Fruit fly (Drosophila melanogaster) whole organism, pupa: ENCODE measurements around the gene CG32751.

Experiments used
- CG10348 ChIP-seq: fragments of 200-800 bp; sonication (Bioruptor generic); IDR thresholded peaks from 2 replicates; pipeline ENCODE4 v1.3.6; 2022; ENCODE audit warnings: missing biosample characterization, missing genetic modification characterization
- CG12605 ChIP-seq: fragments of 200-800 bp; sonication (Bioruptor generic); IDR thresholded peaks from 2 replicates; pipeline ENCODE4 v1.3.6; 2022; ENCODE audit warnings: missing biosample characterization, missing genetic modification characterization
- CG32121 ChIP-seq: fragments of 200-800 bp; sonication (Bioruptor generic); IDR thresholded peaks from 2 replicates; pipeline ENCODE4 v1.3.6; 2022; ENCODE audit warnings: missing biosample characterization, missing genetic modification characterization
- CG8159 ChIP-seq: fragments of 200-800 bp; sonication (Bioruptor generic); optimal IDR thresholded peaks from 3 replicates; lab custom pipeline; 2018; ENCODE audit warnings: missing biosample characterization, mild to moderate bottlenecking, missing genetic modification characterization, moderate library complexity
- CG8301 ChIP-seq: fragments of 200-800 bp; sonication (Bioruptor generic); optimal IDR thresholded peaks from 2 replicates; lab custom pipeline; 2018; ENCODE audit warnings: missing biosample characterization, mild to moderate bottlenecking, missing genetic modification characterization
- CG9948 ChIP-seq: fragments of 200-800 bp; sonication (Bioruptor generic); optimal IDR thresholded peaks from 2 replicates; lab custom pipeline; 2018; ENCODE audit warnings: missing biosample characterization, mild to moderate bottlenecking, missing genetic modification characterization, moderate library complexity
- Pif1A ChIP-seq: fragments of 200-800 bp; sonication (Bioruptor generic); optimal IDR thresholded peaks from 3 replicates; lab custom pipeline; 2016; ENCODE audit warnings: missing biosample characterization, missing genetic modification characterization

DNA sequence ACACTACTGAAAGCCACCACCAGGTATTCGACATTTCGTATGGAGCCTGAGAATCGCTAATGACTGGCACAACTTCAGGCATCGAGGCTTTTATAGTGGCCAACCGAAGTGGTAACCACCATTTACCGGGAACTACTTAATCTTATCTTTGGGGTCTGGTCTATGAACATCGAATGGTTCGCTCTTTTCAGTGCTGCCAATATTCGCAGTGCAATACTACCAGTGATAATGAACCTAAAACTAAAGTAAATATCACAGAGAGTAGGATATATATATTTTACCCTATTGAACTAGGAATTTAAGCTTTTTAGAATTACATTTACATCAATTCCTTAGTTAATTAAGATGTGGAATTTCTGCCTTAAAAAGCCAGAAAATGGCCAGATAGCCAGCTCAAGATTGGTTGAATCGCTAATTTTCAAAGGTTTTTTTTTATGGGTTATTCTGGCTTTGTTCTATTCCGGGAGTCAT lies 4.1 kb upstream of the CG32751 start, which contains the start of gene vanin-like:
- no peak for TF ChIP-seq CG12605
- TF ChIP-seq CG9948 (tag; lab: Kevin White, UChicago), result no peak
- no peak for TF ChIP-seq CG10348 (GFP tag; lab: Robert Waterston, UW)
- no peak for TF ChIP-seq CG32121 (GFP tag; lab: Robert Waterston, UW)
- no peak for TF ChIP-seq CG8301 (tag; lab: Kevin White, UChicago)
- no peak for TF ChIP-seq CG8159 (tag; lab: Kevin White, UChicago)
- TF ChIP-seq Pif1A (GFP tag; lab: Kevin White, UChicago), result no peak
